Worm (Caenorhabditis elegans): ENCODE measurements around the gene Y62H9A.4.

Y62H9A.4 gene

DNA sequence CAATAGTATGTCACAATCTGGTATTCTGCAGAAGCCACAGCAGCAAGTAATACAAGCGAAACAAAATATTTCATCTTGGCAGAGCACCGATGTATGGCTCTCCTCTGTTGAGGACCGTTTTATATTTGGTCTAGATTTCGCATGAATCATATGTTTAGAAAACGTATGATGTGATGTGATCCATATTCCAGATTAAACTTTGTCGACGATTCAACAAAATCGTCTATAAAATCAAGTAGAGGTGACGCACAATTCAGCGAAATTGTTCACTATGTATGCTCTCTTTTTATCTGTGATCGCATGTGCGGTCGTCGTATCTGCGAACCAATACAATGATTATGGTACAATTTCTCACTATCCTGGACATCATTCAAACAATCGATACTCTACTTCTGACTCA, at the start of gene Y62H9A.4, which contains the start of gene Y62H9A.3:
Gene Y62H9A.4, plus strand, starts transcription at position 256 of the 400 bp plus-strand sequence.
Gene Y62H9A.3, minus strand, starts transcription at position 101 of the 400 bp plus-strand sequence.
- TF ChIP-seq lin-15B (tag; optimal IDR thresholded peaks at IDR 0.05) (no peak), ceh-90 (tag; optimal IDR thresholded peaks at IDR 0.05) (no peak), nhr-28 (tag; optimal IDR thresholded peaks at IDR 0.05) (no peak), lin-14 (GFP tag; optimal IDR thresholded peaks at IDR 0.05) (no peak), nhr-12 (tag; optimal IDR thresholded peaks at IDR 0.05) (no peak), nhr-47 (tag; optimal IDR thresholded peaks at IDR 0.05) (no peak), egl-27 (tag; optimal IDR thresholded peaks at IDR 0.05) (no peak), mep-1 (tag; optimal IDR thresholded peaks at IDR 0.05) (no peak), lsy-2 (tag; optimal IDR thresholded peaks at IDR 0.05) (no peak), pag-3 (tag; optimal IDR thresholded peaks at IDR 0.05; ENCODE audit: borderline replicate concordance, insufficient read depth) (no peak), C16A3.4 (tag; optimal IDR thresholded peaks at IDR 0.05) (no peak), dpl-1 (GFP tag; optimal IDR thresholded peaks at IDR 0.05) (no peak), nhr-76 (tag; optimal IDR thresholded peaks at IDR 0.05) (no peak), zip-4 (GFP tag; optimal IDR thresholded peaks at IDR 0.05) (no peak), lin-35 (GFP tag; optimal IDR thresholded peaks at IDR 0.05) (no peak), zag-1 (tag; optimal IDR thresholded peaks at IDR 0.05) (no peak), nhr-77 (tag; optimal IDR thresholded peaks at IDR 0.05) (no peak)

ce11 chrX:11837378-11837777, 42.5 kb upstream of the Y62H9A.4 start, which contains the start of gene taf-7.1:
Gene taf-7.1 (minus strand): TSS chrX:11837478.
- TF ChIP-seq ama-1 (optimal IDR thresholded peaks at IDR 0.05) (no peak), ets-5 (GFP tag; IDR thresholded peaks at IDR 0.05) (no peak), elt-2 (tag; optimal IDR thresholded peaks at IDR 0.05) (no peak), nhr-28 (tag; optimal IDR thresholded peaks at IDR 0.05) (no peak), C16A3.4 (tag; optimal IDR thresholded peaks at IDR 0.05) (no peak), swsn-7 (tag; optimal IDR thresholded peaks at IDR 0.05) (no peak), fos-1 (tag; optimal IDR thresholded peaks at IDR 0.05) (no peak), efl-1 (optimal IDR thresholded peaks at IDR 0.05) (no peak), efl-1 (GFP tag; optimal IDR thresholded peaks at IDR 0.05 in 1 of 2) (no peak), nhr-20 (tag; optimal IDR thresholded peaks at IDR 0.05) (no peak), mdl-1 (tag; optimal IDR thresholded peaks at IDR 0.05) (no peak), lin-35 (GFP tag; optimal IDR thresholded peaks at IDR 0.05) (no peak)

DNA sequence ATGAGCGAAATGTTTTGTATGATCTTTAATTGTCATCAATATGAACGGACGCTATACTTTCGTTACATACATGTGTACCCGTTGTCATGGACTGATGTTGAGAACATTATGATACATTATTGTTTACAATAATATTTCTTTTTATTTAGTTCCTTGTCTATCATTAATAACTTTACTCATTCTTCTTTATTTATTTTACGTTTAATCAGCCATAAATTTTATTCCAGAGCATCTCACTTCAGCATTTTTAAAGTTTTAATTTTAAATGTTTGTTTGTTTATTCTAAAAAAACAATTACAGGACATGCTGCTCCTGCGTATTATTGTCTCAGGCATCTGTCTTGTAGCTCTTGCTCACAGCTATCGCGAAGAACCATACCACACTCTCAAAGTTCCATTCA, 36.6 kb upstream of the Y62H9A.4 start, which contains the start of gene F54F7.2:
Gene F54F7.2, plus strand, starts transcription at position 301 of the 400 bp plus-strand sequence.
- no peak for TF ChIP-seq lsy-2 (tag; optimal IDR thresholded peaks at IDR 0.05)
- TF ChIP-seq F16B12.6 (tag; optimal IDR thresholded peaks at IDR 0.05), result no peak
- TF ChIP-seq hlh-17 (GFP tag; optimal IDR thresholded peaks at IDR 0.05; ENCODE audit: borderline replicate concordance), result no peak
- no peak for TF ChIP-seq zip-4 (GFP tag; optimal IDR thresholded peaks at IDR 0.05)
- TF ChIP-seq nhr-19 (GFP tag; conservative IDR thresholded peaks at IDR 0.05), result no peak
- TF ChIP-seq nhr-85 (tag), result no peak
- TF ChIP-seq lin-14 (GFP tag; optimal IDR thresholded peaks at IDR 0.05), result no peak
- TF ChIP-seq Y116A8C.19 (tag; optimal IDR thresholded peaks at IDR 0.05; ENCODE audit: borderline replicate concordance), result no peak
- TF ChIP-seq unc-62 (GFP tag; optimal IDR thresholded peaks at IDR 0.05), result no peak
- TF ChIP-seq sup-37 (GFP tag; optimal IDR thresholded peaks at IDR 0.05), result no peak
- no peak for TF ChIP-seq nhr-47 (tag; optimal IDR thresholded peaks at IDR 0.05)
- TF ChIP-seq fos-1 (tag; optimal IDR thresholded peaks at IDR 0.05), result no peak
- TF ChIP-seq ztf-4 (tag; optimal IDR thresholded peaks at IDR 0.05), result no peak
- TF ChIP-seq tlp-1 (tag; optimal IDR thresholded peaks at IDR 0.05), result no peak

DNA sequence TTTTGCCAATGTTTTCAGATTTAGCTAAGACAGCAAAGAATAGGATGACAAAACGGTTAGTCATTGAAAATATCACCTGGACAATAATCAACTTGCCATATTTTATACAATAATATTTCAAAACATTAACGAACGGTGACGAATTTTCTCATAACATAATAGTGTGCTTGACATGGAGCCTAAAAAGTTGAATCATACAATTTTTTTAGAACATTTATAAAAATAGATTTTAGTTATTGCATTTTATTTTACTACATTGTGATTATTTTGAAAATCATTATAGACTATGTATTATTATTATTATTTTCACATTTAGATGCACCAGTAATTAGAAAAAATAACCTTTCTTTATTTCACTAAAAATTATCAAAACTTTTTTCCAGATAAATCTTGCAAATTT, 31.3 kb upstream of the Y62H9A.4 start, which contains the start of gene F54F7.9:
Gene F54F7.9, minus strand, starts transcription at position 101 of the 400 bp plus-strand sequence.
- no peak for TF ChIP-seq nhr-71 (tag; optimal IDR thresholded peaks at IDR 0.05)
- no peak for TF ChIP-seq fos-1 (tag; optimal IDR thresholded peaks at IDR 0.05)
- TF ChIP-seq pag-3 (tag; optimal IDR thresholded peaks at IDR 0.05; ENCODE audit: borderline replicate concordance, insufficient read depth), result no peak

Measured in whole organism, L1 larva.